Fruit fly (Drosophila melanogaster): Measurements from ENCODE around the gene unc-4.

dm6 chrX:17819635-17820139, 51.3 kb downstream of the unc-4 start, which contains the start of gene CG12986:
- TF ChIP-seq CG8478 (optimal IDR thresholded peaks at IDR 0.05) (no peak), CTCF (optimal IDR thresholded peaks at IDR 0.05) (no peak)
